Worm (Caenorhabditis elegans) whole organism, L3 larva: Measurements from ENCODE around the gene pudl-1.

ENCODE experiments used
- R02D3.7 ChIP-seq: fragments of 150-350 bp; optimal IDR thresholded peaks from 2 replicates; lab custom pipeline; 2014; ENCODE audit warnings: missing biosample characterization, missing genetic modification characterization
- aly-2 ChIP-seq: fragments of 150-350 bp; optimal IDR thresholded peaks from 2 replicates; lab custom pipeline; 2014; ENCODE audit warnings: missing biosample characterization, missing genetic modification characterization
- ceh-16 ChIP-seq: sonication (generic microtip); optimal IDR thresholded peaks from 2 replicates; lab custom pipeline; 2017; ENCODE audit warnings: missing biosample characterization, missing genetic modification characterization
- ceh-28 ChIP-seq: fragments of 150-350 bp; optimal IDR thresholded peaks from 2 replicates; lab custom pipeline; 2014; ENCODE audit warnings: missing biosample characterization, missing genetic modification reagents, missing genetic modification characterization
- ceh-82 ChIP-seq: fragments of 150-350 bp; optimal IDR thresholded peaks from 2 replicates; lab custom pipeline; 2014; ENCODE audit warnings: missing biosample characterization, missing genetic modification characterization
- daf-12 ChIP-seq: fragments of 150-350 bp; optimal IDR thresholded peaks from 2 replicates; lab custom pipeline; 2014; ENCODE audit warnings: missing biosample characterization, missing genetic modification reagents, missing genetic modification characterization
- egl-27 ChIP-seq: sonication (generic microtip); optimal IDR thresholded peaks from 4 replicates; lab custom pipeline; 2017; ENCODE audit warnings: missing biosample characterization, missing genetic modification reagents, missing genetic modification characterization
- egl-5 ChIP-seq: fragments of 150-350 bp; optimal IDR thresholded peaks from 2 replicates; lab custom pipeline; 2017; ENCODE audit warnings: missing biosample characterization, missing genetic modification reagents, missing genetic modification characterization, inconsistent platforms
- elt-2 ChIP-seq: sonication (generic microtip); optimal IDR thresholded peaks from 2 replicates; lab custom pipeline; 2016; ENCODE audit warnings: missing genetic modification reagents, mild to moderate bottlenecking, missing genetic modification characterization, missing compliant biosample characterization
- elt-3 ChIP-seq, 3 experiments: fragments of 150-350 bp in 1 of 3; sonication (generic microtip) in 2 of 3; optimal IDR thresholded peaks; 2 replicates in 2 of 3; 4 replicates in 1 of 3; lab custom pipeline; 2014 to 2017; ENCODE audit warnings: missing biosample characterization in 3 of 3, missing genetic modification characterization in 3 of 3
- fkh-10 ChIP-seq: sonication (generic microtip); optimal IDR thresholded peaks from 2 replicates; lab custom pipeline; 2017; ENCODE audit warnings: missing biosample characterization, missing genetic modification reagents, missing genetic modification characterization
- fkh-2 ChIP-seq: fragments of 150-350 bp; optimal IDR thresholded peaks from 2 replicates; lab custom pipeline; 2014; ENCODE audit warnings: missing biosample characterization, missing genetic modification reagents, missing genetic modification characterization
- fos-1 ChIP-seq: fragments of 150-350 bp; optimal IDR thresholded peaks from 2 replicates; lab custom pipeline; 2014; ENCODE audit warnings: missing biosample characterization, missing genetic modification characterization
- hmg-11 ChIP-seq: sonication (generic microtip); optimal IDR thresholded peaks from 2 replicates; lab custom pipeline; 2016; ENCODE audit warnings: missing genetic modification characterization, missing compliant biosample characterization
- jun-1 ChIP-seq: fragments of 150-350 bp; optimal IDR thresholded peaks from 2 replicates; lab custom pipeline; 2014; ENCODE audit warnings: missing biosample characterization, missing genetic modification reagents, missing genetic modification characterization
- lin-15B ChIP-seq: fragments of 150-350 bp; optimal IDR thresholded peaks from 2 replicates; lab custom pipeline; 2014; ENCODE audit warnings: missing biosample characterization, missing genetic modification characterization
- lsy-12 ChIP-seq: sonication (generic microtip); optimal IDR thresholded peaks from 2 replicates; lab custom pipeline; 2016; ENCODE audit warnings: mild to moderate bottlenecking, missing genetic modification characterization, missing compliant biosample characterization
- mdl-1 ChIP-seq: fragments of 150-350 bp; optimal IDR thresholded peaks from 2 replicates; lab custom pipeline; 2014; ENCODE audit warnings: missing biosample characterization, missing genetic modification characterization
- nfya-1 ChIP-seq: sonication (generic microtip); optimal IDR thresholded peaks from 2 replicates; lab custom pipeline; 2017; ENCODE audit warnings: missing genetic modification characterization, mild to moderate bottlenecking, missing compliant biosample characterization, antibody characterized with exemption, moderate library complexity; ENCODE audit not compliant: insufficient read depth
- nhr-12 ChIP-seq: fragments of 150-350 bp; optimal IDR thresholded peaks from 2 replicates; lab custom pipeline; 2014; ENCODE audit warnings: missing biosample characterization, missing genetic modification characterization
- nhr-25 ChIP-seq: sonication (generic microtip); optimal IDR thresholded peaks from 2 replicates; lab custom pipeline; 2017; ENCODE audit warnings: missing biosample characterization, missing genetic modification characterization
- nhr-28 ChIP-seq: fragments of 150-350 bp; optimal IDR thresholded peaks from 2 replicates; lab custom pipeline; 2014; ENCODE audit warnings: missing biosample characterization, missing genetic modification characterization
- nhr-43 ChIP-seq: sonication (generic microtip); optimal IDR thresholded peaks from 2 replicates; lab custom pipeline; 2016; ENCODE audit warnings: mild to moderate bottlenecking, missing genetic modification characterization, missing compliant biosample characterization; ENCODE audit not compliant: poor library complexity, severe bottlenecking
- nhr-67 ChIP-seq: fragments of 150-350 bp; optimal IDR thresholded peaks from 2 replicates; lab custom pipeline; 2014; ENCODE audit warnings: missing biosample characterization, missing genetic modification characterization
- nhr-76 ChIP-seq: fragments of 150-350 bp; sonication (generic microtip); optimal IDR thresholded peaks from 5 replicates; lab custom pipeline; 2014; ENCODE audit warnings: missing biosample characterization, missing genetic modification characterization
- nhr-77 ChIP-seq: fragments of 150-350 bp; optimal IDR thresholded peaks from 2 replicates; lab custom pipeline; 2014; ENCODE audit warnings: missing biosample characterization, missing genetic modification characterization
- pha-4 ChIP-seq: fragments of 150-350 bp; optimal IDR thresholded peaks from 2 replicates; lab custom pipeline; 2014; ENCODE audit warnings: missing biosample characterization, missing genetic modification reagents, missing genetic modification characterization
- pqm-1 ChIP-seq: fragments of 150-350 bp; optimal IDR thresholded peaks from 2 replicates; lab custom pipeline; 2017; ENCODE audit warnings: missing biosample characterization, missing genetic modification characterization, inconsistent platforms
- skn-1 ChIP-seq: fragments of 150-350 bp; optimal IDR thresholded peaks from 2 replicates; lab custom pipeline; 2014; ENCODE audit warnings: missing biosample characterization, missing genetic modification characterization
- snpc-4 ChIP-seq: fragments of 150-350 bp; optimal IDR thresholded peaks from 2 replicates; lab custom pipeline; 2014; ENCODE audit warnings: missing biosample characterization, missing genetic modification characterization
- tbx-2 ChIP-seq: sonication (generic microtip); optimal IDR thresholded peaks from 2 replicates; lab custom pipeline; 2016; ENCODE audit warnings: mild to moderate bottlenecking, missing genetic modification characterization, missing compliant biosample characterization
- unc-62 ChIP-seq: fragments of 150-350 bp; sonication (generic microtip); optimal IDR thresholded peaks from 4 replicates; lab custom pipeline; 2014; ENCODE audit warnings: missing biosample characterization, missing genetic modification reagents, missing genetic modification characterization
- zag-1 ChIP-seq: fragments of 150-350 bp; optimal IDR thresholded peaks from 2 replicates; lab custom pipeline; 2014; ENCODE audit warnings: missing biosample characterization, missing genetic modification characterization
- ztf-4 ChIP-seq: fragments of 150-350 bp; optimal IDR thresholded peaks from 2 replicates; lab custom pipeline; 2014; ENCODE audit warnings: missing biosample characterization, missing genetic modification characterization

Gene pudl-1

ce11 chrIV:2820408-2820807, 12.3 kb upstream of the pudl-1 start, which contains the start of gene Y54G2A.37:
Gene Y54G2A.37, plus strand, starts transcription at chrIV:2820708.
- TF ChIP-seq nhr-67 (no peak), aly-2 (tag; lab: Kevin White, UChicago) (no peak)

- no peak for TF ChIP-seq nhr-25 (tag; lab: Kevin White, UChicago)
- no peak for TF ChIP-seq egl-5 (tag; lab: Kevin White, UChicago)
- no peak for TF ChIP-seq nfya-1 (tag; lab: Kevin White, UChicago)
- no peak for TF ChIP-seq nhr-28 (tag; lab: Kevin White, UChicago)
- TF ChIP-seq nhr-67 = no peak
- no peak for TF ChIP-seq daf-12 (tag; lab: Kevin White, UChicago)
- no peak for TF ChIP-seq fos-1 (tag; lab: Kevin White, UChicago)
- no peak for TF ChIP-seq jun-1
- TF ChIP-seq mdl-1 (tag; lab: Kevin White, UChicago) = no peak
- TF ChIP-seq R02D3.7 (tag; lab: Kevin White, UChicago) = no peak
- no peak for TF ChIP-seq nhr-12 (tag; lab: Kevin White, UChicago)
Measured at ce11 chrIV:2823446-2823845, 9.3 kb upstream of the pudl-1 start, which contains the start of gene clec-80. Gene clec-80, plus strand, starts transcription at chrIV:2823746.

ce11 chrIV:2825460-2826103, 7.1 kb upstream of the pudl-1 start:
- TF ChIP-seq snpc-4 (tag; lab: Kevin White, UChicago) (peak; percentile 24), lsy-12 (tag; lab: Kevin White, UChicago) (peak; percentile 53), zag-1 (no peak)

- TF ChIP-seq pha-4 (tag; lab: Kevin White, UChicago) (no peak), aly-2 (tag; lab: Kevin White, UChicago) (no peak), unc-62 (GFP tag; lab: Kevin White, UChicago) (no peak), lsy-12 (tag; lab: Kevin White, UChicago) (no peak), fkh-10 (no peak), nhr-76 (no peak), ztf-4 (tag; lab: Kevin White, UChicago) (no peak), elt-2 (tag; lab: Kevin White, UChicago) (no peak), fkh-2 (tag; lab: Kevin White, UChicago) (no peak), nhr-43 (tag; lab: Kevin White, UChicago) (no peak), tbx-2 (tag; lab: Kevin White, UChicago) (no peak), nhr-77 (tag; lab: Kevin White, UChicago) (no peak), R02D3.7 (tag; lab: Kevin White, UChicago) (no peak), nhr-12 (tag; lab: Kevin White, UChicago) (no peak), skn-1 (tag; lab: Kevin White, UChicago) (no peak), snpc-4 (tag; lab: Kevin White, UChicago) (no peak), hmg-11 (tag; lab: Kevin White, UChicago) (no peak), ceh-16 (tag; lab: Kevin White, UChicago) (no peak)
Measured at ce11 chrIV:2826335-2826734, 6.4 kb upstream of the pudl-1 start.

- TF ChIP-seq pha-4 (tag; lab: Kevin White, UChicago) (no peak), pqm-1 (no peak), ztf-4 (tag; lab: Kevin White, UChicago) (no peak), ceh-28 (tag; lab: Kevin White, UChicago) (no peak), egl-27 (tag; lab: Kevin White, UChicago) (no peak), fkh-2 (tag; lab: Kevin White, UChicago) (no peak), elt-3 (tag; optimal IDR thresholded peaks at IDR 0.05; lab: Kevin White, UChicago) (no peak), unc-62 (GFP tag; lab: Kevin White, UChicago) (no peak), nfya-1 (tag; lab: Kevin White, UChicago) (no peak), snpc-4 (tag; lab: Kevin White, UChicago) (no peak), tbx-2 (tag; lab: Kevin White, UChicago) (no peak), lsy-12 (tag; lab: Kevin White, UChicago) (no peak), ceh-82 (tag; lab: Kevin White, UChicago) (no peak), lin-15B (tag; lab: Kevin White, UChicago) (no peak), daf-12 (tag; lab: Kevin White, UChicago) (no peak), mdl-1 (tag; lab: Kevin White, UChicago) (no peak)
Measured at ce11 chrIV:2834516-2834915, 1.8 kb downstream of the pudl-1 start, which contains the start of gene pudl-2. Gene pudl-2, plus strand, starts transcription at chrIV:2834816.
